Fruit fly (Drosophila melanogaster): Measurements from ENCODE around the gene CG13609.

Gene CG13609

dm6 chr3R:24264414-24265363 lies 37.9 kb downstream of the CG13609 start:
- peak; percentile 12 for TF ChIP-seq dsx (GFP tag; optimal IDR thresholded peaks at IDR 0.05; ENCODE audit: poor library complexity, severe bottlenecking)
- TF ChIP-seq CG15336 (GFP tag; IDR thresholded peaks at IDR 0.05) = 0 out of 2 replicates have a peak, but pooled peaks have one; percentile 0
- peak; percentile 27 for TF ChIP-seq vri (GFP tag; optimal IDR thresholded peaks at IDR 0.05)
- no peak for TF ChIP-seq CG7368 (GFP tag; optimal IDR thresholded peaks at IDR 0.05)
- TF ChIP-seq Eip78C (GFP tag) = peak; percentile 69
- TF ChIP-seq CG3919 (GFP tag; optimal IDR thresholded peaks at IDR 0.05) = peak; percentile 4
- peak; percentile 63 for TF ChIP-seq svp (GFP tag)
- peak; percentile 59 for TF ChIP-seq fkh (GFP tag; optimal IDR thresholded peaks at IDR 0.05)
- TF ChIP-seq cyc (GFP tag; optimal IDR thresholded peaks at IDR 0.05) = no peak

DNA sequence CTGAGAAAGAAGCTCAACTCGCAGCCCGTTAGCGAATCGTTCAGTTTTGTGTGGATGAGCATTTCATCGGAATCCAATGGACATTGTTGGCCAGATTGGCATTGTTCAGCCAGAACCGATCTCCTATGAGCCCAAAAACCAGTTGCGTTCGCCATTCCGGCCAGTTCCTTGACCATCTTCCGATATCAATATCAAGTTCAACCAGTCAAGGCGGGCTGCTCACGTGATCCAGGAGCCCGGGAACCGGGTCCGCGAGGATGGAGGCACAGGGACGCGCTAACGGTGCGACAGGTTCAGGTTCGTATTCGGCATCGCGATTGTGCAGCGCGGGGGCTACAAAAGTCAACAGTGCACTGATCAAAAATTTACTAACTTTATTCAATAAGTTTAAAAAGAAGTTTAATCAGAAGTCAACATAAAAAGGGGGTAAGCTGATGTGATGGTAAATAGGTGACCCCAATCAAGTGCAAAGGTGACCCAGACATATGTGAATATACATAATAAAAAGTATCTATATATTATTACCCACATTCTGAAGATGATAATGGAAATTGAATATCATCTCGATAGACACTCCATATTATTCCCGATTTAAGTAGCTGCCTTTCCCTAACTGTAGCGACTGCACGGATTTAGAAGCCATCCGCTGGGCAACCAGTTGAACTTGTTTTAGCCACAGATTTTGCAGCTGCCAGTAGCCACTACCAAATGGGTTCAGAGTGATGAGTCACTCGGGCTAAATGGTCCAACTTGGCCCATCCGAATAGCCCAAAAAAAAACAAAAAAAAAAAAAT lies 40.2 kb downstream of the CG13609 start:
- peak; percentile 76 for TF ChIP-seq CG9139 (GFP tag; optimal IDR thresholded peaks at IDR 0.05)
- TF ChIP-seq net (GFP tag; optimal IDR thresholded peaks at IDR 0.05) = peak; percentile 82
- peak; percentile 87 for TF ChIP-seq Eip75B (GFP tag; optimal IDR thresholded peaks at IDR 0.05)
- TF ChIP-seq pdm3 (GFP tag; optimal IDR thresholded peaks at IDR 0.05) = peak; percentile 82
- peak; percentile 74 for TF ChIP-seq lz (GFP tag; optimal IDR thresholded peaks at IDR 0.05)
- TF ChIP-seq CG10669 (GFP tag; optimal IDR thresholded peaks at IDR 0.05) = peak; percentile 86
- peak; percentile 86 for TF ChIP-seq acj6 (GFP tag; optimal IDR thresholded peaks at IDR 0.05)
- peak; percentile 93 for TF ChIP-seq CG6808 (GFP tag; optimal IDR thresholded peaks at IDR 0.05)
- TF ChIP-seq CG8632 (GFP tag; optimal IDR thresholded peaks at IDR 0.05) = peak; percentile 86
- peak; percentile 92 for TF ChIP-seq CG32006 (GFP tag; optimal IDR thresholded peaks at IDR 0.05)
- peak; percentile 87 for TF ChIP-seq Hr4 (GFP tag; optimal IDR thresholded peaks at IDR 0.05)
- peak; percentile 84 for TF ChIP-seq CG11762 (GFP tag; optimal IDR thresholded peaks at IDR 0.05; ENCODE audit: insufficient read depth)
- peak; percentile 80 for TF ChIP-seq topi (GFP tag; optimal IDR thresholded peaks at IDR 0.05)
- peak; percentile 80 for TF ChIP-seq Sox102F (GFP tag; optimal IDR thresholded peaks at IDR 0.05)
- peak; percentile 90 for TF ChIP-seq achi (GFP tag; optimal IDR thresholded peaks at IDR 0.05)
- TF ChIP-seq Hr38 (GFP tag; optimal IDR thresholded peaks at IDR 0.05) = no peak
- TF ChIP-seq dsx (GFP tag; optimal IDR thresholded peaks at IDR 0.05; ENCODE audit: poor library complexity, severe bottlenecking) = peak; percentile 84
- peak; percentile 21 for TF ChIP-seq Met (GFP tag; optimal IDR thresholded peaks at IDR 0.05)
- peak; percentile 92 for TF ChIP-seq svp (GFP tag)
- peak; percentile 92 to 95 for TF ChIP-seq ss (GFP tag; optimal IDR thresholded peaks at IDR 0.05)
- no peak; the same call in 1 of the 2 replicates for TF ChIP-seq CG11294 (GFP tag; IDR thresholded peaks at IDR 0.05)
- TF ChIP-seq Eip78C (GFP tag) = peak; percentile 97
- peak; percentile 44 for TF ChIP-seq Ets21C (GFP tag; optimal IDR thresholded peaks at IDR 0.05)
- TF ChIP-seq CG6163 (GFP tag; IDR thresholded peaks at IDR 0.05) = peak; percentile 69; the same call in 2 of the 3 replicates
- TF ChIP-seq CG10631 (GFP tag; optimal IDR thresholded peaks at IDR 0.05) = peak; percentile 89
- TF ChIP-seq esn (GFP tag; optimal IDR thresholded peaks at IDR 0.05) = peak; percentile 89
- peak; percentile 83 for TF ChIP-seq Smox (GFP tag; optimal IDR thresholded peaks at IDR 0.05)
- peak; percentile 62 for TF ChIP-seq CG6854 (GFP tag; optimal IDR thresholded peaks at IDR 0.05)
- peak; percentile 88 for TF ChIP-seq OdsH (GFP tag; optimal IDR thresholded peaks at IDR 0.05)
- TF ChIP-seq CG15336 (GFP tag; IDR thresholded peaks at IDR 0.05) = peak; percentile 84
- peak; percentile 88 for TF ChIP-seq CG34406 (GFP tag; optimal IDR thresholded peaks at IDR 0.05)
- TF ChIP-seq Gug (GFP tag; IDR thresholded peaks at IDR 0.05) = peak; percentile 63; the same call in 1 of the 2 replicates
- peak; percentile 79 for TF ChIP-seq Sox15 (GFP tag; optimal IDR thresholded peaks at IDR 0.05)
- TF ChIP-seq CG3032 (tag; optimal IDR thresholded peaks at IDR 0.05) = peak; percentile 94
- TF ChIP-seq CG7368 (GFP tag; optimal IDR thresholded peaks at IDR 0.05) = peak; percentile 70
- peak; percentile 88 for TF ChIP-seq CG6792 (GFP tag; optimal IDR thresholded peaks at IDR 0.05)
- TF ChIP-seq Eip93F (GFP tag; optimal IDR thresholded peaks at IDR 0.05) = peak; percentile 62
- TF ChIP-seq salr (GFP tag; optimal IDR thresholded peaks at IDR 0.05) = peak; percentile 73 to 85
- TF ChIP-seq fd85E (GFP tag; optimal IDR thresholded peaks at IDR 0.05) = no peak
- TF ChIP-seq spab (GFP tag; optimal IDR thresholded peaks at IDR 0.05) = peak; percentile 89
- peak; percentile 91 for TF ChIP-seq fd59A (GFP tag; optimal IDR thresholded peaks at IDR 0.05)

All from whole organism, prepupa.